Worm (Caenorhabditis elegans) whole organism, L2 larva: ENCODE measurements around the gene F39G3.2.

Experiments used
- F13H6.1 ChIP-seq: sonication (generic microtip); optimal IDR thresholded peaks from 2 replicates; lab custom pipeline; 2016; ENCODE audit warnings: missing genetic modification characterization, missing compliant biosample characterization
- crh-2 ChIP-seq: sonication (generic microtip); optimal IDR thresholded peaks from 2 replicates; lab custom pipeline; 2017; ENCODE audit warnings: missing biosample characterization, missing genetic modification characterization
- dmd-4 ChIP-seq: sonication (generic microtip); optimal IDR thresholded peaks from 2 replicates; lab custom pipeline; 2017; ENCODE audit warnings: missing biosample characterization, missing genetic modification characterization
- elt-3 ChIP-seq: sonication (generic microtip); optimal IDR thresholded peaks from 2 replicates; lab custom pipeline; 2017; ENCODE audit warnings: missing biosample characterization, missing genetic modification characterization
- lin-13 ChIP-seq: fragments of 150-350 bp; optimal IDR thresholded peaks from 2 replicates; lab custom pipeline; 2014; ENCODE audit warnings: missing biosample characterization, missing genetic modification reagents, missing genetic modification characterization
- lin-39 ChIP-seq: fragments of 150-350 bp; optimal IDR thresholded peaks from 2 replicates; lab custom pipeline; 2014; ENCODE audit warnings: missing biosample characterization, missing genetic modification reagents, missing genetic modification characterization
- lsy-2 ChIP-seq, 2 experiments: fragments of 150-350 bp in 1 of 2; sonication (generic microtip) in 1 of 2; optimal IDR thresholded peaks; 2 replicates each; lab custom pipeline; 2014 to 2017; ENCODE audit warnings: missing biosample characterization in 2 of 2, missing genetic modification characterization in 2 of 2
- nhr-237 ChIP-seq: fragments of 150-350 bp; optimal IDR thresholded peaks from 2 replicates; lab custom pipeline; 2014; ENCODE audit warnings: missing biosample characterization, missing genetic modification characterization
- nhr-6 ChIP-seq: fragments of 150-350 bp; optimal IDR thresholded peaks from 2 replicates; lab custom pipeline; 2014; ENCODE audit warnings: missing biosample characterization, missing genetic modification characterization
- zag-1 ChIP-seq: fragments of 150-350 bp; optimal IDR thresholded peaks from 2 replicates; lab custom pipeline; 2014; ENCODE audit warnings: missing biosample characterization, missing genetic modification characterization
- ztf-1 ChIP-seq: fragments of 200-800 bp; sonication (Bioruptor generic); conservative IDR thresholded peaks from 2 replicates; pipeline ENCODE4 v1.3.6; 2022; ENCODE audit warnings: missing genetic modification characterization, missing compliant biosample characterization

DNA sequence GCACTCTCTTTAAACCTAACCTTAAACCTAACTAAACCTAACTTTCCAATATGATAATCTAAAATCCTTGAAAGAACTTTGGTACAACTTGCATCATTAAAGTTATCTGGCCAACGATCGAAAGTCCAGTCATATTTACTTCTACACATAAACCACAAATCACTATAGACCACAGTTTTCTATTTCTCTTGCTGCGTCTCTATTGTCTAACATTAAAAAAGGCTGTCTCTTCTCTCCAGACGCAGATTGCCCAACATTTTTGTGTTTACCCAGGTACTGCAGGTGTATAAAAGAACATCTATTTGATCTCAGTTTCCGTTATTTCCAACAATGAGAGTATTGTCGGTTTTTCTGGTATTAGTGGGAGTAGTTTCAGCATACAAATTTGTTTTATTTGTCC is 4.6 kb downstream of the F39G3.2 start, which contains the start of gene ugt-61:
- TF ChIP-seq nhr-237 (no peak), zag-1 (tag; lab: Kevin White, UChicago) (no peak), crh-2 (tag; lab: Kevin White, UChicago) (no peak), elt-3 (no peak), nhr-6 (tag; lab: Kevin White, UChicago) (no peak), ztf-1 (GFP tag; lab: Robert Waterston, UW) (no peak), lin-13 (no peak), lsy-2 (tag; optimal IDR thresholded peaks at IDR 0.05; lab: Kevin White, UChicago) (no peak), dmd-4 (tag; lab: Kevin White, UChicago) (no peak), F13H6.1 (tag; lab: Kevin White, UChicago) (no peak), lin-39 (no peak)
